Worm (Caenorhabditis elegans) whole organism, mixed stage, embryonic: ENCODE data around the gene R07E3.4.

Experiments
- ham-2 ChIP-seq: fragments of 200-800 bp; sonication (Bioruptor generic); optimal IDR thresholded peaks from 2 replicates; lab custom pipeline; 2018; ENCODE audit warnings: mild to moderate bottlenecking, missing genetic modification characterization, missing compliant biosample characterization
- lin-13 ChIP-seq: fragments of 150-350 bp; optimal IDR thresholded peaks from 2 replicates; lab custom pipeline; 2014; ENCODE audit warnings: missing biosample characterization, missing genetic modification characterization
- ztf-11 ChIP-seq: fragments of 150-350 bp; optimal IDR thresholded peaks from 2 replicates; lab custom pipeline; 2014; ENCODE audit warnings: missing biosample characterization, missing genetic modification characterization

- TF ChIP-seq lin-13 (tag; lab: Kevin White, UChicago) (no peak), ztf-11 (no peak), ham-2 (GFP tag; lab: Kevin White, UChicago) (no peak)
Measured at ce11 chrX:10376989-10377388, 43.8 kb upstream of the R07E3.4 start.
